Fruit fly (Drosophila melanogaster) whole organism, embryonic: ENCODE data around the gene CG31288.

ENCODE experiments used
- Bdp1 ChIP-seq: fragments of 200-800 bp; sonication (Bioruptor generic); optimal IDR thresholded peaks from 3 replicates; lab custom pipeline; 2016; ENCODE audit warnings: missing biosample characterization, missing genetic modification characterization
- CG11093 ChIP-seq: fragments of 200-800 bp; sonication (Bioruptor generic); IDR thresholded peaks from 3 replicates; pipeline ENCODE4 v1.3.6; 2022; ENCODE audit warnings: missing biosample characterization, missing genetic modification characterization
- CG12071 ChIP-seq: fragments of 200-800 bp; sonication (Bioruptor generic); optimal IDR thresholded peaks from 3 replicates; lab custom pipeline; 2018; ENCODE audit warnings: missing biosample characterization, mild to moderate bottlenecking, missing genetic modification characterization
- CG12659 ChIP-seq: fragments of 200-800 bp; sonication (Bioruptor generic); optimal IDR thresholded peaks from 3 replicates; lab custom pipeline; 2017; ENCODE audit warnings: mild to moderate bottlenecking, missing biosample characterization, missing genetic modification reagents, missing genetic modification characterization
- CG12942 ChIP-seq: fragments of 200-800 bp; sonication (Bioruptor generic); optimal IDR thresholded peaks from 3 replicates; lab custom pipeline; 2016; ENCODE audit warnings: missing biosample characterization, missing genetic modification characterization
- CG13123 ChIP-seq: fragments of 200-800 bp; sonication (Bioruptor generic); optimal IDR thresholded peaks from 2 replicates; lab custom pipeline; 2016; ENCODE audit warnings: missing biosample characterization, missing genetic modification characterization
- CG13287 ChIP-seq: fragments of 200-800 bp; sonication (Bioruptor generic); IDR thresholded peaks from 2 replicates; pipeline ENCODE4 v1.3.6; 2022; ENCODE audit warnings: missing biosample characterization, missing genetic modification characterization; ENCODE audit not compliant: partially characterized antibody
- CG13296 ChIP-seq: fragments of 200-800 bp; sonication (Bioruptor generic); optimal IDR thresholded peaks from 3 replicates; lab custom pipeline; 2018; ENCODE audit warnings: missing biosample characterization, mild to moderate bottlenecking, missing genetic modification characterization
- CG14667 ChIP-seq: fragments of 200-800 bp; sonication (Bioruptor generic); IDR thresholded peaks from 2 replicates; pipeline ENCODE4 v1.3.6; 2022; ENCODE audit warnings: missing biosample characterization, missing genetic modification characterization
- CG15011 ChIP-seq: fragments of 200-800 bp; sonication (Bioruptor generic); optimal IDR thresholded peaks from 3 replicates; lab custom pipeline; 2018; ENCODE audit warnings: missing biosample characterization, mild to moderate bottlenecking, missing genetic modification characterization
- CG15514 ChIP-seq: fragments of 200-800 bp; sonication (Bioruptor generic); optimal IDR thresholded peaks from 3 replicates; lab custom pipeline; 2017; ENCODE audit warnings: missing biosample characterization, missing genetic modification characterization, mild to moderate bottlenecking, moderate library complexity, missing genetic modification reagents
- CG2712 ChIP-seq: fragments of 200-800 bp; optimal IDR thresholded peaks from 3 replicates; lab custom pipeline; 2019; ENCODE audit warnings: missing biosample characterization, mild to moderate bottlenecking, missing genetic modification characterization, moderate library complexity
- CG31224 ChIP-seq: fragments of 200-800 bp; sonication (Bioruptor generic); IDR thresholded peaks from 2 replicates; pipeline ENCODE4 v1.3.6; 2022; ENCODE audit warnings: missing biosample characterization, missing genetic modification characterization
- CG31365 ChIP-seq: fragments of 200-800 bp; sonication (Bioruptor generic); optimal IDR thresholded peaks from 2 replicates; lab custom pipeline; 2018; ENCODE audit warnings: missing biosample characterization, mild to moderate bottlenecking, missing genetic modification characterization
- CG31441 ChIP-seq: fragments of 200-800 bp; sonication (Bioruptor generic); IDR thresholded peaks from 2 replicates; pipeline ENCODE4 v1.3.6; 2022; ENCODE audit warnings: missing biosample characterization, missing genetic modification characterization
- CG3995 ChIP-seq: fragments of 200-800 bp; sonication (Bioruptor generic); optimal IDR thresholded peaks from 3 replicates; lab custom pipeline; 2016; ENCODE audit warnings: missing biosample characterization, missing genetic modification characterization
- CG4730 ChIP-seq: fragments of 200-800 bp; sonication (Bioruptor generic); IDR thresholded peaks from 2 replicates; pipeline ENCODE4 v1.3.6; 2022; ENCODE audit warnings: missing biosample characterization, missing genetic modification characterization
- CG6689 ChIP-seq: fragments of 200-800 bp; sonication (Bioruptor generic); IDR thresholded peaks from 2 replicates; pipeline ENCODE4 v1.3.6; 2022; ENCODE audit warnings: missing biosample characterization, missing genetic modification characterization
- CG6813 ChIP-seq: fragments of 200-800 bp; sonication (Bioruptor generic); optimal IDR thresholded peaks from 2 replicates; lab custom pipeline; 2017; ENCODE audit warnings: missing biosample characterization, missing genetic modification characterization, mild to moderate bottlenecking, moderate library complexity, missing genetic modification reagents
- CG7372 ChIP-seq: fragments of 200-800 bp; sonication (Bioruptor generic); IDR thresholded peaks from 2 replicates; pipeline ENCODE4 v1.3.6; 2022; ENCODE audit warnings: missing biosample characterization, missing genetic modification characterization
- CG7963 ChIP-seq: fragments of 200-800 bp; sonication (Bioruptor generic); IDR thresholded peaks from 3 replicates; pipeline ENCODE4 v1.3.6; 2022; ENCODE audit warnings: missing biosample characterization, missing genetic modification characterization; ENCODE audit not compliant: partially characterized antibody
- CG8478 ChIP-seq: fragments of >200 bp; optimal IDR thresholded peaks from 2 replicates; lab custom pipeline; 2018
- Dll ChIP-seq: fragments of 200-800 bp; sonication (Bioruptor generic); IDR thresholded peaks from 4 replicates; pipeline ENCODE4 v1.3.6; 2022; ENCODE audit warnings: missing biosample characterization, missing genetic modification characterization; ENCODE audit not compliant: partially characterized antibody
- Ets97D ChIP-seq: fragments of 200-800 bp; sonication (Bioruptor generic); optimal IDR thresholded peaks from 3 replicates; lab custom pipeline; 2016; ENCODE audit warnings: missing biosample characterization, missing genetic modification characterization
- Fer1 ChIP-seq: fragments of 200-800 bp; sonication (Bioruptor generic); optimal IDR thresholded peaks from 2 replicates; lab custom pipeline; 2017; ENCODE audit warnings: missing biosample characterization, mild to moderate bottlenecking, missing genetic modification characterization
- Gsc ChIP-seq: fragments of 200-800 bp; sonication (Bioruptor generic); IDR thresholded peaks from 2 replicates; pipeline ENCODE4 v1.3.6; 2022; ENCODE audit warnings: missing biosample characterization, missing genetic modification characterization
- Mes4 ChIP-seq: fragments of 200-800 bp; sonication (Bioruptor generic); optimal IDR thresholded peaks from 2 replicates; lab custom pipeline; 2016; ENCODE audit warnings: missing biosample characterization, missing genetic modification characterization
- NFAT ChIP-seq: fragments of 200-800 bp; sonication (Bioruptor generic); IDR thresholded peaks from 2 replicates; pipeline ENCODE4 v1.3.6; 2022; ENCODE audit warnings: missing biosample characterization, missing genetic modification characterization
- Nf-YC ChIP-seq: fragments of 200-800 bp; optimal IDR thresholded peaks from 3 replicates; lab custom pipeline; 2019; ENCODE audit warnings: missing biosample characterization, mild to moderate bottlenecking, missing genetic modification characterization, moderate library complexity
- Scr ChIP-seq: fragments of 200-800 bp; sonication (Bioruptor generic); IDR thresholded peaks from 2 replicates; pipeline ENCODE4 v1.3.6; 2022; ENCODE audit warnings: missing biosample characterization, missing genetic modification characterization; ENCODE audit not compliant: partially characterized antibody
- Sox102F ChIP-seq: fragments of 200-800 bp; sonication (Bioruptor generic); optimal IDR thresholded peaks from 2 replicates; lab custom pipeline; 2018; ENCODE audit warnings: missing biosample characterization, mild to moderate bottlenecking, missing genetic modification characterization, moderate library complexity
- ara ChIP-seq: fragments of 200-800 bp; sonication (Bioruptor generic); IDR thresholded peaks from 2 replicates; pipeline ENCODE4 v1.3.6; 2022; ENCODE audit warnings: missing biosample characterization, missing genetic modification characterization
- btn ChIP-seq: fragments of 200-800 bp; sonication (Bioruptor generic); optimal IDR thresholded peaks from 2 replicates; lab custom pipeline; 2016; ENCODE audit warnings: missing biosample characterization, missing genetic modification characterization
- dati ChIP-seq: fragments of 200-800 bp; sonication (Bioruptor generic); IDR thresholded peaks from 2 replicates; pipeline ENCODE4 v1.3.6; 2022; ENCODE audit warnings: missing biosample characterization, missing genetic modification characterization
- dimm ChIP-seq: fragments of 200-800 bp; sonication (Bioruptor generic); IDR thresholded peaks from 2 replicates; pipeline ENCODE4 v1.3.6; 2022; ENCODE audit warnings: missing biosample characterization, missing genetic modification characterization
- exex ChIP-seq: fragments of 200-800 bp; sonication (Bioruptor generic); optimal IDR thresholded peaks from 4 replicates; lab custom pipeline; 2018; ENCODE audit warnings: missing biosample characterization, mild to moderate bottlenecking, missing genetic modification characterization, moderate library complexity
- eyg ChIP-seq: fragments of 200-800 bp; sonication (Bioruptor generic); optimal IDR thresholded peaks from 3 replicates; lab custom pipeline; 2016; ENCODE audit warnings: missing biosample characterization, missing genetic modification characterization
- fru ChIP-seq: fragments of >200 bp; optimal IDR thresholded peaks from 2 replicates; lab custom pipeline; 2017
- grn ChIP-seq: fragments of 200-800 bp; sonication (Bioruptor generic); optimal IDR thresholded peaks from 3 replicates; lab custom pipeline; 2017; ENCODE audit warnings: missing biosample characterization, missing genetic modification characterization
- gsb-n ChIP-seq: fragments of 200-800 bp; sonication (Bioruptor generic); optimal IDR thresholded peaks from 3 replicates; lab custom pipeline; 2018; ENCODE audit warnings: missing biosample characterization, mild to moderate bottlenecking, missing genetic modification characterization
- her ChIP-seq: fragments of 200-800 bp; sonication (Bioruptor generic); optimal IDR thresholded peaks from 2 replicates; lab custom pipeline; 2016; ENCODE audit warnings: missing biosample characterization, missing genetic modification characterization
- ken ChIP-seq: fragments of 200-800 bp; sonication (Bioruptor generic); IDR thresholded peaks from 3 replicates; pipeline ENCODE4 v1.3.6; 2022; ENCODE audit warnings: missing biosample characterization, missing genetic modification characterization
- lab ChIP-seq: fragments of 200-800 bp; sonication (Bioruptor generic); optimal IDR thresholded peaks from 3 replicates; lab custom pipeline; 2017; ENCODE audit warnings: missing biosample characterization, missing genetic modification characterization, mild to moderate bottlenecking, moderate library complexity, missing genetic modification reagents
- odd ChIP-seq: fragments of 200-800 bp; sonication (Bioruptor generic); optimal IDR thresholded peaks from 2 replicates; lab custom pipeline; 2017; ENCODE audit warnings: missing biosample characterization, mild to moderate bottlenecking, missing genetic modification characterization
- pan ChIP-seq, 4 experiments: fragments of >200 bp in 3 of 4; fragments of 200-800 bp in 1 of 4; sonication (Bioruptor generic) in 1 of 4; optimal IDR thresholded peaks in 3 of 4; IDR thresholded peaks in 1 of 4; 2 replicates each; pipeline versions ENCODE4 v1.3.6 to Lab custom; 2017 to 2022; ENCODE audit warnings: missing biosample characterization in 2 of 4, missing genetic modification characterization in 2 of 4, mixed read lengths in 1 of 4
- prd ChIP-seq, 3 experiments: fragments of >200 bp in 2 of 3; fragments of 200-800 bp in 1 of 3; sonication (Bioruptor generic) in 1 of 3; optimal IDR thresholded peaks in 2 of 3; IDR thresholded peaks in 1 of 3; 2 replicates in 2 of 3; 3 replicates in 1 of 3; pipeline versions ENCODE4 v1.3.6 to Lab custom; 2017 to 2022; ENCODE audit warnings: missing biosample characterization in 1 of 3, missing genetic modification characterization in 1 of 3
- ro ChIP-seq: fragments of 200-800 bp; sonication (Bioruptor generic); IDR thresholded peaks from 2 replicates; pipeline ENCODE4 v1.3.6; 2022; ENCODE audit warnings: missing biosample characterization, missing genetic modification characterization
- sens ChIP-seq: fragments of 200-800 bp; sonication (Bioruptor generic); peaks from one replicate; lab custom pipeline; 2016; ENCODE audit warnings: missing biosample characterization, missing genetic modification characterization
- toy ChIP-seq: fragments of 200-800 bp; sonication (Bioruptor generic); IDR thresholded peaks from 2 replicates; pipeline ENCODE4 v1.3.6; 2022; ENCODE audit warnings: missing biosample characterization, missing genetic modification characterization
- unpg ChIP-seq: fragments of 200-800 bp; sonication (Bioruptor generic); optimal IDR thresholded peaks from 3 replicates; lab custom pipeline; 2018; ENCODE audit warnings: missing biosample characterization, mild to moderate bottlenecking, missing genetic modification characterization, moderate library complexity
- zf30C ChIP-seq: fragments of 200-800 bp; sonication (Bioruptor generic); optimal IDR thresholded peaks from 3 replicates; lab custom pipeline; 2018; ENCODE audit warnings: missing biosample characterization, mild to moderate bottlenecking, missing genetic modification characterization

Gene CG31288

DNA sequence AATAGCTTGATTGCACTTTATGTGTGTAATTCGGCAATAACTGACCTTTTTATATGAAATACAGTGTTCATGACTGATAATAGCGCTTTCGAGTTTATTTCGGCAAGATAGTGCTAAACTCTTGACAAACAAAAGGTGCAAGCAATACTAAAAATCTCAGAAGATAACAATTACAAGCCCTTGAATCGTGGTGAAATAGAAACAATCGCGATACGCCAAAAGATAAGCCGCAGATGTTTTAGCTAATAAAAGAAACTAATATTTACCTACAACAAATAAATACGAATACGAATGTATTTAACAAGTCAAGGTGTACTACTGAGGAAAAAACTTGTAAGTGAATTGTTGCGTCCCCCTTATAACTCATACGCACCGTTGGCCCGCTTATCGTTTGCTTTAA lies 24.1 kb downstream of the CG31288 start (continued):
- no peak for TF ChIP-seq pan (optimal IDR thresholded peaks at IDR 0.05; lab: Kevin White, UChicago)
- no peak for TF ChIP-seq pan (GFP tag; optimal IDR thresholded peaks at IDR 0.05 in 1 of 2, IDR thresholded peaks at IDR 0.05 in 1 of 2)
- peak; percentile 81 for TF ChIP-seq lab (GFP tag; lab: Kevin White, UChicago)
- peak; percentile 48 for TF ChIP-seq CG15514
- TF ChIP-seq CG4730 (GFP tag; lab: Robert Waterston, UW), result no peak
- no peak for TF ChIP-seq fru
- TF ChIP-seq CG7963 (GFP tag; lab: Robert Waterston, UW), result no peak
- peak; percentile 32 for TF ChIP-seq Nf-YC (tag; lab: Kevin White, UChicago)
- TF ChIP-seq Dll (GFP tag; lab: Robert Waterston, UW), result no peak
- no peak for TF ChIP-seq gsb-n
- TF ChIP-seq her, result no peak
- peak; percentile 61 for TF ChIP-seq sens (GFP tag; lab: Kevin White, UChicago)
- TF ChIP-seq CG3995 (GFP tag; lab: Kevin White, UChicago), result no peak
- TF ChIP-seq Ets97D (GFP tag; lab: Kevin White, UChicago), result no peak
- TF ChIP-seq CG12071 (GFP tag; lab: Kevin White, UChicago), result peak; percentile 44
- no peak for TF ChIP-seq CG2712 (tag; lab: Kevin White, UChicago)
- TF ChIP-seq CG12942 (GFP tag; lab: Kevin White, UChicago), result no peak
- no peak for TF ChIP-seq CG6689 (GFP tag; lab: Robert Waterston, UW)
- no peak for TF ChIP-seq Sox102F (GFP tag; lab: Kevin White, UChicago)
- peak; percentile 81 for TF ChIP-seq Fer1
- TF ChIP-seq zf30C (GFP tag; lab: Kevin White, UChicago), result no peak
- no peak for TF ChIP-seq btn
- no peak for TF ChIP-seq ara (GFP tag; lab: Robert Waterston, UW)
- TF ChIP-seq unpg, result peak; percentile 1
- no peak for TF ChIP-seq Mes4
- no peak for TF ChIP-seq ro (GFP tag; lab: Robert Waterston, UW)
- no peak for TF ChIP-seq CG13287 (GFP tag; lab: Robert Waterston, UW)
- no peak for TF ChIP-seq NFAT
- peak; percentile 23 for TF ChIP-seq CG12659 (GFP tag; lab: Kevin White, UChicago)
- no peak for TF ChIP-seq dati (GFP tag; lab: Robert Waterston, UW)
- peak; percentile 19 for TF ChIP-seq grn (GFP tag; lab: Kevin White, UChicago)
- no peak for TF ChIP-seq CG31441 (GFP tag; lab: Robert Waterston, UW)
- peak; percentile 25 for TF ChIP-seq CG6813
- peak; percentile 61 for TF ChIP-seq odd (GFP tag; lab: Kevin White, UChicago)
- TF ChIP-seq Gsc (GFP tag; lab: Robert Waterston, UW), result no peak
- no peak for TF ChIP-seq prd (optimal IDR thresholded peaks at IDR 0.05; lab: Kevin White, UChicago)
- TF ChIP-seq prd (GFP tag; IDR thresholded peaks at IDR 0.05; lab: Robert Waterston, UW), result no peak
- TF ChIP-seq ken (GFP tag; lab: Robert Waterston, UW), result no peak
- TF ChIP-seq CG13123 (GFP tag; lab: Kevin White, UChicago), result no peak
- TF ChIP-seq CG8478, result no peak
- TF ChIP-seq CG7372 (GFP tag; lab: Robert Waterston, UW), result peak; percentile 59
- TF ChIP-seq CG14667 (GFP tag; lab: Robert Waterston, UW), result no peak
- TF ChIP-seq toy (GFP tag; lab: Robert Waterston, UW), result no peak
- peak; percentile 81 for TF ChIP-seq CG13296 (GFP tag; lab: Kevin White, UChicago)
- TF ChIP-seq CG31365 (tag; lab: Kevin White, UChicago), result peak; percentile 10
- TF ChIP-seq Bdp1 (GFP tag; lab: Kevin White, UChicago), result no peak
- TF ChIP-seq CG31224, result no peak
- TF ChIP-seq Scr (GFP tag; lab: Robert Waterston, UW), result no peak
- TF ChIP-seq eyg, result peak; percentile 14
- TF ChIP-seq CG15011, result no peak
- TF ChIP-seq dimm (GFP tag; lab: Robert Waterston, UW), result no peak
- no peak for TF ChIP-seq CG11093 (GFP tag; lab: Robert Waterston, UW)
- peak; percentile 78 for TF ChIP-seq exex (tag; lab: Kevin White, UChicago)
